Worm (Caenorhabditis elegans): ENCODE measurements around the gene srv-27.

srv-27 gene

ce11 chrIV:6321667-6322066 lies 23.5 kb upstream of the srv-27 start, which contains the start of gene Y73B6BL.29 (continued):
- TF ChIP-seq nhr-25 (tag; optimal IDR thresholded peaks at IDR 0.05; ENCODE audit: borderline replicate concordance, insufficient read depth) (no peak), hif-1 (tag; optimal IDR thresholded peaks at IDR 0.05) (peak in 1 of 2 experiments; percentile 96), ceh-82 (tag; optimal IDR thresholded peaks at IDR 0.05) (no peak), T26A8.4 (GFP tag; IDR thresholded peaks at IDR 0.05) (peak; percentile 77), lsy-2 (tag; optimal IDR thresholded peaks at IDR 0.05) (peak; percentile 68 to 96), nhr-111 (GFP tag; optimal IDR thresholded peaks at IDR 0.05) (no peak), nhr-11 (tag; optimal IDR thresholded peaks at IDR 0.05) (no peak), lin-13 (GFP tag; optimal IDR thresholded peaks at IDR 0.05) (peak; percentile 35), nhr-6 (tag; optimal IDR thresholded peaks at IDR 0.05) (peak; percentile 96), unc-130 (GFP tag; optimal IDR thresholded peaks at IDR 0.05) (peak; percentile 95), Y5F2A.4 (GFP tag; optimal IDR thresholded peaks at IDR 0.05) (no peak), F44E2.7 (GFP tag; IDR thresholded peaks at IDR 0.05) (no peak), Y75B8A.6 (GFP tag; IDR thresholded peaks at IDR 0.05) (no peak), zip-11 (GFP tag; IDR thresholded peaks at IDR 0.05) (no peak), rbr-2 (tag; optimal IDR thresholded peaks at IDR 0.05) (peak; percentile 78), ama-1 (optimal IDR thresholded peaks at IDR 0.05) (no peak), skn-1 (tag; optimal IDR thresholded peaks at IDR 0.05) (no peak), php-3 (GFP tag; IDR thresholded peaks at IDR 0.05) (no peak), F37D6.2 (tag; optimal IDR thresholded peaks at IDR 0.05) (peak; percentile 76), nhr-48 (tag; optimal IDR thresholded peaks at IDR 0.05) (peak; percentile 42), lim-7 (GFP tag; IDR thresholded peaks at IDR 0.05) (no peak), cey-2 (tag; optimal IDR thresholded peaks at IDR 0.05; ENCODE audit: borderline replicate concordance, insufficient read depth) (no peak), mxl-2 (GFP tag; conservative IDR thresholded peaks at IDR 0.05) (no peak), dmd-9 (GFP tag; IDR thresholded peaks at IDR 0.05) (peak; percentile 82), ztf-11 (tag; optimal IDR thresholded peaks at IDR 0.05) (no peak), madf-5 (GFP tag; IDR thresholded peaks at IDR 0.05) (no peak), ZK337.2 (GFP tag; IDR thresholded peaks at IDR 0.05) (peak; percentile 91), nhr-237 (tag; optimal IDR thresholded peaks at IDR 0.05) (no peak), nhr-77 (tag; optimal IDR thresholded peaks at IDR 0.05) (no peak), dpl-1 (GFP tag; optimal IDR thresholded peaks at IDR 0.05) (peak; percentile 99), arid-1 (GFP tag; conservative IDR thresholded peaks at IDR 0.05) (peak; percentile 72), egl-43 (GFP tag; IDR thresholded peaks at IDR 0.05) (no peak), mdt-29 (GFP tag; IDR thresholded peaks at IDR 0.05) (no peak; the same call in 1 of the 2 replicates), spr-3 (GFP tag; optimal IDR thresholded peaks at IDR 0.05) (no peak), unc-39 (tag; optimal IDR thresholded peaks at IDR 0.05) (no peak), nhr-76 (tag; optimal IDR thresholded peaks at IDR 0.05) (no peak), aly-2 (tag; optimal IDR thresholded peaks at IDR 0.05) (no peak), hlh-30 (tag; optimal IDR thresholded peaks at IDR 0.05; ENCODE audit: insufficient read depth) (peak; percentile 68), ceh-32 (tag; optimal IDR thresholded peaks at IDR 0.05; ENCODE audit: poor library complexity) (peak; percentile 58), hmg-1.1 (GFP tag; IDR thresholded peaks at IDR 0.05) (peak; percentile 74), duxl-1 (tag; optimal IDR thresholded peaks at IDR 0.05; ENCODE audit: poor library complexity) (peak; percentile 94), ceh-28 (tag; optimal IDR thresholded peaks at IDR 0.05) (no peak), F26F4.8 (GFP tag; conservative IDR thresholded peaks at IDR 0.05) (no peak), zag-1 (tag; optimal IDR thresholded peaks at IDR 0.05) (no peak), saeg-2 (GFP tag; IDR thresholded peaks at IDR 0.05) (no peak), zfp-3 (GFP tag; conservative IDR thresholded peaks at IDR 0.05) (no peak; the same call in 1 of the 2 replicates), daf-16 (GFP tag; optimal IDR thresholded peaks at IDR 0.05) (peak; percentile 39 to 68), daf-16 (tag; optimal IDR thresholded peaks at IDR 0.05) (peak; percentile 45), mes-2 (tag; optimal IDR thresholded peaks at IDR 0.05; ENCODE audit: poor library complexity, severe bottlenecking) (peak; percentile 100), D1046.2 (GFP tag; IDR thresholded peaks at IDR 0.05) (no peak), T20F7.1 (GFP tag; optimal IDR thresholded peaks at IDR 0.05) (peak; percentile 71), Y105C5A.15 (GFP tag; IDR thresholded peaks at IDR 0.05) (no peak)

All from whole organism, L4 larva.